Fruit fly (Drosophila melanogaster) ovary, adult (tissue): ENCODE data around the gene Klp67A.

Source experiments
- CG17801 ChIP-seq: fragments of 200-800 bp; optimal IDR thresholded peaks from 2 replicates; lab custom pipeline; 2019; ENCODE audit warnings: missing biosample characterization, mild to moderate bottlenecking, missing genetic modification characterization, moderate library complexity; ENCODE audit not compliant: partially characterized antibody

The Klp67A gene

DNA sequence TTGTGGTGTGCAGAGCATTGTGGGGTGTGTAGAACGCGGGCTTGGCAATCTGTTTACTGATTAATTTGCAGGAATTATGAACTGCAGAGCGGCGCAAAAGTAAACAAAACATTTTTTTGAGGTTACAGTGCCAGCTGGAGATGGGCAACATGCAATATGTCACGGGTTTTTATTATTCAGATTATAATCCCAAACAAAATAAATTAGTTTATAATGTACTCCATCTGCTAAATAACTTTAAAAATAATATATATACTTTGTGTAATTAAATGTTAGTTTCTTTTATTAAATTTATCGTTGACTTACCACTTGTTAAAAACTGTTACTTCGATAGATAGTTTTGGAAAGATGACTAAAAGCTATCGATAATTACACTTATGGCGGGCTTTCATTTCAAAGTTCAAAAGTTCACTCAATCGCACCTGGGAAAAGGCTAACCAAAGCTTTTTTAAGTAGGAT lies 4.1 kb upstream of the Klp67A start, which contains the start of gene Fdx1:
TSS of gene Fdx1 (minus strand) at position 332 of the 459 bp plus-strand sequence.
- TF ChIP-seq CG17801 (GFP tag; lab: Kevin White, UChicago) = peak; percentile 64

DNA sequence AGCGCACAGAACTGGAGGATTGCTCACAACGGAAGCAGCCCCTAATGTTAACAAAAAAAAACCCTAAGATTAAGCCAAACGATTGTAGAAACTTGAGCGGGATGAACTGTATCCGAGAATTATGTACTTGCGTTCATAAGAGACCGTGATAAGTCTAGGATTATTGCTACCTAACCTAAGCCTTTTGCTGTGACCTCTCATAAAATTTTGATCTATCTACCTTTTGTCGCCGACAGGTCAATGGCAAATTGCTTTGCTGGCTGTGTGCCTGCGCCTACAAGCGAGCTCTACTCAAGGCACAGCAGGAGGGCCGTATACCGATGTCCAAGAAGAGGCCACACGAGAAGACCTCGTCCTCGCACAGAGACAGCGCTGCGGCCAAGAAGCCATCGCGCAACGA lies 1.8 kb upstream of the Klp67A start:
- no peak for TF ChIP-seq CG17801 (GFP tag; lab: Kevin White, UChicago)

DNA sequence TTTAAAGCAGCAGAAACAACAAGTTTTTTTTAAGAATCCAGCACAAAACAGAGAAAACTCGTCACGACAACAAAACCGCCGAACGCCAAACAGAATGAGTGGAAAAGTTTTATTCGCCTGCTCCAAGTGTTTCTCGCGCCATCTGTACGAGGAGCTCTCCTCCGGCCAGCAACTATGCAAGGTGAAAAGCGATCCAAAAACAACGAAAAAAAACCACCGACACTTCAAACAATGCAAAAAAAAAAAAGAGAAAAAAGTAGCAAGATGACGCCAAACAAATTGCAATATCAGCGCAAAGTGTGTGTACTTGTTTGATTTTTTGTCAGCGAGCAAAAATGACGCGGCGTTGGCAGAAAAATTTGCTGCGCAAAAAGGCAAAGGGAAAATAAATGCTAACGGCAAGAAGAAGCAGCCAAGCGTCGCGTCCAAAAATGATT lies 603 bp upstream of the Klp67A start:
- TF ChIP-seq CG17801 (GFP tag; lab: Kevin White, UChicago) = peak; percentile 78

DNA sequence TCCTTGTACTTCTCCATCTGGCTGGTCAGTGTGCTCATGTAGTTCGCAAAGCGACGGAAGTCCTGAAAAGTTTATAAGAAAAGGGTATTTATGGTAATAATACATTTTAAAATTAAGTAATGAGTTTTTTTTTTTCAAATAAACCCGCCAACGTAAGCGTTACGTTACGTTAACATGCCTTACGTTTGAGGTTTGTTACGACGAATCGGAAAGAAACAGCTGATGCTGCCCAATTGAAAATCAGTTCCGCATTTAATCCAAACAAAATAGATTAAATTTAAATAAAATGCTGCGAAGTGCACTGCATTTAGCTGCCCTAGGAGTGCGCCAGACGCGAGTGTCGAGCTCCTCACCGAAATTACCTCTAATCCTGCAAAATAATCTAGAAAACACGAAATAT lies 2.7 kb downstream of the Klp67A start, which contains the start of gene mRRF1:
TSS of gene mRRF1 (plus strand) at position 220 of the 400 bp plus-strand sequence.
- TF ChIP-seq CG17801 (GFP tag; lab: Kevin White, UChicago) = no peak

dm6 chr3L:9361894-9362293 lies 5.0 kb downstream of the Klp67A start, which contains the start of gene CG34456:
TSS of gene CG34456 (plus strand) at chr3L:9362108.
- TF ChIP-seq CG17801 (GFP tag; lab: Kevin White, UChicago) = peak; percentile 62

DNA sequence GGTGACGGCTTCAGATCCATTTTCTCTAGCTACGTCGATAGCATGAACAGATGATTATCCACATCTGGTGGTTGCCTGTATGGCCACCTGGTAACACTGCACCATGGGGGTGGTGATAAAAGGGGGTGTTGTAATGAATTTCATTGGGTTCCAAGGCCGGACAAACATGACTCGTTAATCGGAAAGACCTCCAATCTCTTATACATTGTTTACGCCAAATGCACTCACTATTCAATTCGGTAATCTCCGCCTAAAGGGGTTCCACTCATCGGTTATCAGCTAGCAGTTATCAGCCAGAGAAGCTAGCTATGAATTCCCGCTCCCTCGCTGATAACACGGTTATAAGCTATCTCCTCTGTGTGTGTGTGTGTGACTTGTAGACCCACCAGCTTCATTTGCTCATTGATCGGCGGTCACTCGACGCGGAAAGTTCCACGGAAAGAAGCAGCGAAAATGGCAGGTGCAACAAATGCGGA lies 6.6 kb downstream of the Klp67A start, which contains the start of gene Pdxk:
TSS of gene Pdxk (plus strand) at position 100 of the 476 bp plus-strand sequence.
- peak; percentile 47 for TF ChIP-seq CG17801 (GFP tag; lab: Kevin White, UChicago)

DNA sequence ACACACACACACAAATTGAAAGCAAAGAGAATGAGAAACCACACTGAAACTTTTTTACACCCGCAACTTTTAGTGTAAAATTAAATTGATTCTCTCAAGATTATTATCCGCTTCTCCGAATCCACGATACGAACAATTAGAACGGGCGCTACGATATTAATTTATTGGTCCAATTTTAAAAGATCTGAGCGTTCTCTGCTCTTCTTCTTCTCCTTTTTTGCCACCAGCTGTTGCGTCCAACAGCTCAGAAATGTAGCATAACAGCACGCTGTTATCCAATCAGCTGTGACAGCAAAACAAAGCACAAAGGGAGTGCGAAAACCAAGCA lies 8.2 kb downstream of the Klp67A start, which contains the start of the genes UGP and Svip:
TSS of gene UGP (minus strand) at position 223 of the 328 bp plus-strand sequence.
TSS of gene Svip (plus strand) at position 287 of the 328 bp plus-strand sequence.
- TF ChIP-seq CG17801 (GFP tag; lab: Kevin White, UChicago) = no peak

- no peak for TF ChIP-seq CG17801 (GFP tag; lab: Kevin White, UChicago)
Observed at dm6 chr3L:9357830-9358712, 8.8 kb downstream of the Klp67A start.

DNA sequence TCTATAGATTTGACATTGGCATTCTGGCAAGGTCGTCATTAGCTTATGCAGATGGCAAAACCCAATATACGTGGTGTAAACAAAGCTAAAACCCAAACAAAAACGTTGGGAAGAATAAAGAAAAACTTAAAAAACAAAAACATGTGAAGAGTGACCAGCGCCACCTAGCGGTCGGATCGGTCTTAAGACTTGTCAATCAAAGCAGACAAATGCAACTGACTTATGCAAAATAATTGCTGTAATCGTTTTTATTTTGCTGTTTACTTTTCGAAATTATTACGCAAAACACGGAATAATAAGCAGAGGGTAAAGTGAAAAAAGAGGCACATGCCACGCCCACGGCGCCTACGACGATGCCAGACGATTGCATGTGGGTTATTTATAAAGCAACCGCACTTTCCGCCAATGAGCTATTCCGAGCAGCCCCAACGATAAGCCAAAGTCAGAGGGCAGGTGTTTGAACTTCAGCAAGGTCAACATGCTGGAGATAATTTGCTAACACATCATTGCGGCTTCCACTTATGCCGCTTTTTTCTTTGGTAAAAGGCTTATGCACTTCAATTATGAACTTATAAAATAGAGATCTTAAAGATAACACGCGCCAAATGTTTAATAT lies 10.6 kb downstream of the Klp67A start:
- no peak for TF ChIP-seq CG17801 (GFP tag; lab: Kevin White, UChicago)

- peak; percentile 8 for TF ChIP-seq CG17801 (GFP tag; lab: Kevin White, UChicago)
Observed at dm6 chr3L:9355555-9355954, 11.3 kb downstream of the Klp67A start.

dm6 chr3L:9353733-9354132 lies 13.1 kb downstream of the Klp67A start, which contains the start of gene CG32040:
TSS of gene CG32040 (plus strand) at chr3L:9354033.
- no peak for TF ChIP-seq CG17801 (GFP tag; lab: Kevin White, UChicago)

dm6 chr3L:9349314-9349733 lies 17.5 kb downstream of the Klp67A start, which contains the start of gene PGRP-LF:
TSS of gene PGRP-LF (plus strand) at chr3L:9349609.
- TF ChIP-seq CG17801 (GFP tag; lab: Kevin White, UChicago) = no peak

DNA sequence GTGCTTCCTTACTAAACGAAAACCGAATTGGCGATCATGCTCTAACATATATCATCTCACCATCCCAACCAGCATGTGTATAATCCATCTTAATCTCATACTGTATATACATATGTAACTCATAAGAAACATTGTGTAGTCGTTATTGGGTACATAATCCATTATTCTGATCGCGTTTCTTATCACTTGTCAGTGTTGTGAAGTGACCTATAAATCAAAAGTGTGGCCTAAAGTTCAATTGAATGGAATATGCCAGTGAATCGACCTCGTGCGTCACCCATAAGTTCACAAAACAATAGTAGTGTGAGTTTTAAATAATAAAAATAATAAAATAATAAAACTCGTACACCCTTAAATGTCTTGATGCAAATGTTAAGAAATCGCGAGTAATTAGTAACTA lies 21.7 kb downstream of the Klp67A start:
- no peak for TF ChIP-seq CG17801 (GFP tag; lab: Kevin White, UChicago)

dm6 chr3L:9343963-9344362 lies 22.9 kb downstream of the Klp67A start:
- TF ChIP-seq CG17801 (GFP tag; lab: Kevin White, UChicago) = no peak

DNA sequence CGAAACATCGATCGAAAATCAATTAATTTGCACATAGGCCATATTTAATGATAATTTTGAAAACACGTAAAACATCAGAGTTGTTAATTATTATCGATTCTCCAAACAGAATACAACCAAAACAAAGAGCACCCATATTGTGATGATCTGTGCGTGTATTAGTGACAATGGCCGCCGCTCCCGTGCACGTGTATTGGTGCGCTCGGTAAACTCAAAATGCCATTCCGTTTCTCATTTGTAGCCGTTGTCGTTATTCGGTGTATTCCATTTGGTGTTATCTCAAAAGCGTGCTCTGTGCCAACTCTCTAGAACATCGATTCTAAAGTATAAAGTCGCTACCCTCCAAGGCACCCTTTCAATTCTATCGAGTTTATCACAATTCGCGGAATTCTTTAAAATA lies 26.0 kb downstream of the Klp67A start:
- TF ChIP-seq CG17801 (GFP tag; lab: Kevin White, UChicago) = no peak
